Fruit fly (Drosophila melanogaster) S2 (cell line): ENCODE measurements around the gene Syx18.
A peak's percentile ranks its signal among the peaks of the same experiment; 100 is the strongest.

Source experiments
- CG8478 ChIP-seq: fragments of >200 bp; optimal IDR thresholded peaks from 2 replicates; lab custom pipeline; 2018
- CTCF ChIP-seq, 2 experiments: fragments of >200 bp; optimal IDR thresholded peaks; 2 replicates each; lab custom pipeline; 2018

Gene Syx18

DNA sequence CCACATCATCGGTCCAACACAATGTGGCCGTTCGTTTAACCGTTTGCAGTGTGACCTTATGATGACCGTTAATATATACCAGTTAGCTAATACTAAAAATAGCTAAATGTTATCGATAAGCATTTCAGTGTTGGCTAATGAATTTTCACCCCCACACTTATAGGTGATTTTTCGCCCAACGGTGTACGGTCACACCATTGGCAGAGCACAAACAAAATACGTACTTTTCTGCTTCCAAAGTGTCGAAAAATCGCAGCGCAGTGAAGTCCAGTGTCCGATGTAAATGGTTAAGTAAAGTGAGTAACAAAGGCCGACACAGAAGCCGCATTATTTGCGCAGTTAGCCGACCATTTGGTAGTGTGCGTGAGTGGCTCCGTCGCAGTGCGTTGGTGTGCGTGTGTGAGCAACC lies at the start of gene Syx18, which contains the start of gene atl:
Gene Syx18 (minus strand): TSS at position 46 of the 409 bp plus-strand sequence.
Gene atl (plus strand): TSS at position 155 of the 409 bp plus-strand sequence.
- no peak for TF ChIP-seq CG8478 (lab: Kevin White, UChicago)
- peak; percentile 2 to 4 for TF ChIP-seq CTCF (optimal IDR thresholded peaks at IDR 0.05; lab: Kevin White, UChicago)

DNA sequence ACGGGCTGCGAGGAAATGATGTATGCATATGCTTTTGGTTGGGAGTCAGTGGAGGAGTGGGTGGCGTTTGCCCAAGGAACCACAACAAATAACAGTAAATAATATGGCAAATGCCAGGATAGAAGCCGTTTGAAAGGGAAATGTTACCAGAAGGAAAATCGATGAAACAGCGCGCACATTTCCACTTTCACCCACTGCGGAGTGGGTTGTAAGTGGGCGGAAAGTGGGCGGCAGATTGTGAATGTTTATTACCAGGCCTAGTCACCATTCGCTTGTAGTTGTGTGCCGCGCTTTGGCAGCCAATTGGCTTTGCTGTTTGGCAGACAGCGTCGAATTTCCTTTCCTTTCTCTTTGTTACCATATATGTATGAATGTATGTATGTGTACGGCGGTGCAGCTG lies 46.3 kb upstream of the Syx18 start:
- TF ChIP-seq CG8478 (lab: Kevin White, UChicago) (no peak), CTCF (optimal IDR thresholded peaks at IDR 0.05; lab: Kevin White, UChicago) (no peak)

DNA sequence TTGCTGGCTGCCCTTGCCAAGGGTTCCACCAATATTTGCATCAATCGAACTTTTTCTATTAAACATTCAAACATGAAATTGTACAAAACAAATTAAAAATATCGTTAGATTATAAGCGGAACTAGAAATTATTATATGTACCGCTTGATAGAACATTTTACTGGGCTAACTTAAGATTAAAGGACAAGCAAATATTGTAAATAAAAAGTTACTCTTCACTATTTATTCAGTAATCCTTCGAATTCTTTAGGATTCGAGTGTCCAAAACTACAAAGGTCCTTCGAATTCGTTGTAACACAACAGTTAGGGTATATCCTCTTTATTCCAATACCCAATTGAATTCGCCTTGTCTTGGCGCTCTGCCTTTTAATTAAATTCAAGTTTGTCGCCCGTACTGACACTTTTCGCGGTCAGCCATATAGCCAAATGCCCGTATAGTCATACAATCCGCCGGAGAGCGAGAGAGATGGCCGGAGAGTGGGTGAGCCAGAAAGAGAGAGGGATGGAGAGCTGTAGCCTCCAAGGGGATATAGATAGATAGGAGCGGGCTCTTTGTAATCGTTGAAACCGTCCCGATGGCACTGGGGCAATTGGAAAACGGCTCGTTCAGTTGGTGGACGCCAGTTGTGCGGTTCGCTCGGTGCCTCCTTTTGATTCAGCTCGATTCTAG lies 42.3 kb upstream of the Syx18 start:
- TF ChIP-seq CTCF (optimal IDR thresholded peaks at IDR 0.05; lab: Kevin White, UChicago) (no peak), CG8478 (lab: Kevin White, UChicago) (no peak)

DNA sequence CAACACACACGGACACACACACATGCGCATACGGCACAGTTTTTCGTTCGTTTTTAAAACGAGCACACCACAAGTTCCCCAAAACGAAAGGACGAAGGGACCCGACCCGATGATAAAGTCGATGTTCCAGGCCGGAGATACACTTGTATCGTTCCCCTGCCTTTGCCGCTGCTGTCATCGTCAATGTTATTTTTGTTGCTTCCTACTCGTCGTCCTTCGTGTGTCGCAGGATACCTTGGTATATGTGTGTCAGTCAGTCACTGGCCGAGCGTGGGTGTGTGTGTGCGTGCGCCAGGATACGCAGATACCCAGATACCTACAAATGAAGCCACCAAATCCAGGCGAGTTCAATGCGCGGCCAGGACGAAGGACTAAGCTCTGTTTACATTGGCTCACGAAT lies 37.7 kb upstream of the Syx18 start:
- TF ChIP-seq CTCF (optimal IDR thresholded peaks at IDR 0.05; lab: Kevin White, UChicago) (no peak), CG8478 (lab: Kevin White, UChicago) (no peak)

DNA sequence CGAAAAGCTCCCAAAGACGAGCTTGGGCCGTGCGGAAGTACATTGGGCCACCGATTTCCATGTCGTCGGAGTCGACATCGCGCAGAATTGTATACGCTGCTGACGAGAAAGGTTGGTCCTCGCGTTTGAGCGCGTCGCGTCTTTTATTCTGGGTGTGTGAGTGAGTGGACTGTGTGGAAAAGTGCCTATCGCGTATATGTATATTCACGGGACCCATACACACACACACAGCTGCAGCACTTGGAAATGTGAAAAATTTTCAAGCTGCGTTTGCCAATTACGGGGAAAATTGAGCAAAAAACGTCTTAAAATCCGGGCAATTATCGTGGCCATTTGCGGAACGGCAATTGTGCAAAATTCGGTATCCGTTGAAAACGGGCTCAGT lies 37.0 kb upstream of the Syx18 start, which contains the start of gene slo:
Gene slo (plus strand): TSS at position 80 of the 385 bp plus-strand sequence.
- no peak for TF ChIP-seq CG8478 (lab: Kevin White, UChicago)
- TF ChIP-seq CTCF (optimal IDR thresholded peaks at IDR 0.05; lab: Kevin White, UChicago) = no peak

DNA sequence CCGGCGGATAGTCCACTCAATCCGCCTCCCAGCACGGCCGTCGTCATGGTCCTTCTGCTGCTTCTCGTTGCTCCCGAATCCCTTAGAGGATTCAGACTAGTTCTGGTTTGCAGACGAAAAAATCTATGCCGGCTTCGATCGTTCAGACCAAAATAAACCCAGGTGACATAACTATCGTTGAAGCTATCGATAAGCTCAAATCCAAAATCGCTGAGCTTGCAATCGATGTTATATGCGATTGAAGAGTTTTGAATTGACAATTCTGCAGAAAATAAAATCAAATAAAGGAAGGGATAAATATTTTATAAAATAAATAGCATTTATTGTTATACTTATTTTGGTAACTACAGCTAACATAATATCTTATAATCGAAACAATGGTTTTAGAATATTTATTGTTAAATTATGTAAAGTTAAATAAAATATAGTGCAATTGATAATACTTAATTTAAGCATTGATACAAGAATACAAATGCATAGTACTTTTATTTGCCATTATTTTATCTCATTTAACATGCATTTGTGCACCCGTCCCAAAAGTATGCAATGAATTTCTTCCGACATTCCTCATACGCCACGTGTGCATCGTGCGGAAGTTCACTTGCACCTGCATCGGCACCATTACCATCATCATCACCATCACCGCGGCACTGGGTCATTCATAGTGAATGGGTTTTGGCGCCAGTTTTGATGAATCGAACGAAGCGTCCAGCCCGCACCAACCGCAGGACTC lies 36.5 kb upstream of the Syx18 start, which contains the start of gene Ppox:
Gene Ppox (minus strand): TSS at position 173 of the 733 bp plus-strand sequence.
- no peak for TF ChIP-seq CTCF (optimal IDR thresholded peaks at IDR 0.05; lab: Kevin White, UChicago)
- no peak for TF ChIP-seq CG8478 (lab: Kevin White, UChicago)

DNA sequence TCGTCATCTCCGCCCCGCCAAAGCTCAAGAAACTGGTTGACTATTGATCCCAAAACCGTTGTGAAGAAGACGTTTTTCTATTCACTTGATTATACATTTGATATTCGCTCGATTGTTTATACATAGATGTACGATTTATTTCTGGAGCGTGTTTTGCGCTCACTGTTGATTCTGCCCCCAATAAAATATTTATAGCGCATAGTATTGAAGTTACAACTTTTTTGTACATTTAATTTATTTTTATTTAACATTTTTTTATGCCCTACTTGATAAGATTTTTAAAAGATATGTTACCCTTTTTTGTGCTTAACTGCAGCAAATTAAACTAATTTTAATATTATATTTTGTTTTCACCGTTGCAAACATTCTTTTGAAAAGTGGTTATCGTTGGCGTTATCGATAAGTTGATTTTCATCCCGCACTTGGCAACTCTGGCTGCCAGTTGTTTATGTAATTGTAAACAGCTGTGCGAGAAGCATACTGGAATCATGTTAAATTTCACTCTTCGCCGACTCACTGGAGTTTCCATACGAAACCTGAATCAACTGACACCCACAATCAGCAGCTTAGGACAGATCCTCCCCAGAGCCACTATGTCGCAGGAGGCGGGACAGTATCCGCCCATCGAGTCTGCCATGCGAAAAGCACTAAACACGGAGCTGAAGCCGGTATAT lies 33.9 kb upstream of the Syx18 start, which contains the start of gene CG31126:
Gene CG31126 (plus strand): TSS at position 449 of the 674 bp plus-strand sequence.
- TF ChIP-seq CG8478 (lab: Kevin White, UChicago) (no peak), CTCF (optimal IDR thresholded peaks at IDR 0.05; lab: Kevin White, UChicago) (no peak)

DNA sequence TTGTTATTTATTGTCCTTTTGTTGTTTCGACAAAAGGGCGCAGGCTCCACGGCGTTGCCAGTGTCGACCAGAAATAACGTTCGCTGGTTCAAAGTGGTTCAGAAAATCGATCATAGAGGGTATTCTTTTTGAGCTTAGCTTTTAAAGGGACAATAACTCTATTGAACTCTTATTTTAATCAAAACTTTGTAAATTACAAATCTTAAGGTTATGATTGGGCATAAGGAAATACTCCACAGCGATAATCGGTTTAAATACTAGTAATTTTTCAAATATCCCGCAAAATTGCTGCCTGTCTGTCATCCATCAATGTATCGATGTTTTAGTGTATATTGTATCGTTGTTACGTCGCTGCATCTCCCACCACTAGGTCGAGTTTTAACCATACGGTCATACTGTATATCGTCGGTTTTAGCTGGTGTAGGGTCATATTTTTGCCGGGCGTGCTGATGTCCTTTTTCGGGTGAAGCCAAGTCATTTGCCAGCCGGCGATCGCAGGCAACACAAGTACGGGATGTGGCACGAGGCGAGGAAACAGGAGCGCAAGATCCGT lies 29.5 kb upstream of the Syx18 start, which contains the start of the genes CG31125 and CG6695:
Gene CG31125 (minus strand): TSS at position 51 of the 553 bp plus-strand sequence.
Gene CG6695 (plus strand): TSS at position 391 of the 553 bp plus-strand sequence.
- TF ChIP-seq CG8478 (lab: Kevin White, UChicago) (no peak), CTCF (optimal IDR thresholded peaks at IDR 0.05; lab: Kevin White, UChicago) (peak in 1 of 2 experiments; percentile 16)

DNA sequence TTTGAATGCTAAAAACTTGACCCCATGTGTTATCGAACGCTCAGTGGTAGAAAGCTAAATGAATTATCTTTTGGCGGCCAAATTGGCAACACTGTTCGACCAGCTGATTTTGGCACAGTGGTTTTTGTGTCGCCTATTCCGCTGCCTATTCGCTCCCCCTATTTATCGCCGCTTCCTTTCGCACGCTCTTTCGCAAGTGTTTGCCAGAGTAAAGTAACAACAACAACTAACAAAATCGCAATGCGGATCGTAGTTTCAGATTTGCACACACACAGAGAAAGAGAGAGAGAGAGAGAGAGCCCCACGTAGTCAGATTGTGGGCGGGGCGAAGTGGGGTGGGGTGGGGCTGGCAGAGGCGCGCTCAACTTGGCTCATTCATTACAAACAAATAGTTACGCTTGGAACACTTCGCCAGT lies 25.7 kb upstream of the Syx18 start:
- TF ChIP-seq CTCF (optimal IDR thresholded peaks at IDR 0.05; lab: Kevin White, UChicago) (no peak), CG8478 (lab: Kevin White, UChicago) (no peak)

DNA sequence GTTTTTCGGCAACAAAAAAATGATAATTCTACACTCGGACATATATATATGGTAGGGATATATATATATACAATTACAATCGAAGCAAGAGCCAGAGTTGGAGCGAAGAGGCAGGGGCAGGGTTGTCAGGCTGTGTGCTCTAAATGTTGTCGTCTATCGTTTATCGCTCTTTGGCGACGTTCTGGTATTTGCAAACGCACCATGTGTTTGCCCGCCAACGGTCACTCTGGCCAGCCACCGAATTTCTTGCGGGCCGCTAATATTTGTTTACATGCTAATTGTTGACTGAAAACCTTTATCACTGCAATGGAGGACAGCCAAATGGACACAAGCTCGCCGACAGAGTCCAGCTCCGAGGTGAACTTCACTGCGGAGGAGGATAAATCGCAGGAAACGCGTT lies 24.6 kb upstream of the Syx18 start, which contains the start of the genes puf and ash2:
Gene puf (minus strand): TSS at position 121 of the 400 bp plus-strand sequence.
Gene ash2 (plus strand): TSS at position 203 of the 400 bp plus-strand sequence.
- no peak for TF ChIP-seq CG8478 (lab: Kevin White, UChicago)
- peak in 1 of 2 experiments; percentile 38 for TF ChIP-seq CTCF (optimal IDR thresholded peaks at IDR 0.05; lab: Kevin White, UChicago)

DNA sequence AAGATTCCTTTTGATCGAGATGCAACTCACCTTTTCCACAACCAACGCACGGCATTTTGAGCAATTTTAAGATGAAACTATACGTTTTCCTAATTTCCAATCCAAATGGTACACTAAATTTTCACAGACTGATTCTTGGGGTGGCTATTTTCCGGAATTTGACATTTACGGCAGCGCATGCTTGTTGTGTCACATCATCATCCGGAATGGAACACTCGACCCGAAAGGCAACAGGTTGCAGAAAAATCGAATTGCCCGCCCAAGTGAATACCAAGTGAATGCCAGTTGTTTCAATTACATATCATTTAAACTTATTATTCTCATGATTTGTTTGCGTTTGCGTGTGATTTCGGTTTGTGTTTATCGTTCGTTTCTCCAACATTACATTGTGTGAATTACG lies 9.6 kb upstream of the Syx18 start, which contains the start of gene MtnF:
Gene MtnF (minus strand): TSS at position 209 of the 400 bp plus-strand sequence.
- no peak for TF ChIP-seq CTCF (optimal IDR thresholded peaks at IDR 0.05; lab: Kevin White, UChicago)

DNA sequence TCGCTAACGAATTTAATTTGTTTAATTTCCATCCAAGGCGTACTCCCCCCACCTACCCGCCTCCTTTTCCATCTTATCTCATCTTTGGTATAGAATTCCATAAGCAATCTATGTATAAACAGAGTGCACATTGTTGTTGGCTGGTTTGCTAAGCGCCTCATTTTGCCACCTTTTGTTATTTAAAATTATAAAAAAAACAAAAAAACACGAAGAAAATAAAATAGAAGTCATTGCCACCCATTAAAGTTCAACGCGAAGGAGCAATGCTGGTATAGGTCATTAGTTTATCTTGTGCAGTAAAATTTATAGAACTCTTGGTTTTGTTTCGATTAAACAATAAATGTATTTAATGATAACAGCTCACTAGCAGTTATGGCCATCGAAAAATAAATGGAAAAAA lies 8.9 kb upstream of the Syx18 start:
- TF ChIP-seq CG8478 (lab: Kevin White, UChicago) (no peak), CTCF (optimal IDR thresholded peaks at IDR 0.05; lab: Kevin White, UChicago) (no peak)

DNA sequence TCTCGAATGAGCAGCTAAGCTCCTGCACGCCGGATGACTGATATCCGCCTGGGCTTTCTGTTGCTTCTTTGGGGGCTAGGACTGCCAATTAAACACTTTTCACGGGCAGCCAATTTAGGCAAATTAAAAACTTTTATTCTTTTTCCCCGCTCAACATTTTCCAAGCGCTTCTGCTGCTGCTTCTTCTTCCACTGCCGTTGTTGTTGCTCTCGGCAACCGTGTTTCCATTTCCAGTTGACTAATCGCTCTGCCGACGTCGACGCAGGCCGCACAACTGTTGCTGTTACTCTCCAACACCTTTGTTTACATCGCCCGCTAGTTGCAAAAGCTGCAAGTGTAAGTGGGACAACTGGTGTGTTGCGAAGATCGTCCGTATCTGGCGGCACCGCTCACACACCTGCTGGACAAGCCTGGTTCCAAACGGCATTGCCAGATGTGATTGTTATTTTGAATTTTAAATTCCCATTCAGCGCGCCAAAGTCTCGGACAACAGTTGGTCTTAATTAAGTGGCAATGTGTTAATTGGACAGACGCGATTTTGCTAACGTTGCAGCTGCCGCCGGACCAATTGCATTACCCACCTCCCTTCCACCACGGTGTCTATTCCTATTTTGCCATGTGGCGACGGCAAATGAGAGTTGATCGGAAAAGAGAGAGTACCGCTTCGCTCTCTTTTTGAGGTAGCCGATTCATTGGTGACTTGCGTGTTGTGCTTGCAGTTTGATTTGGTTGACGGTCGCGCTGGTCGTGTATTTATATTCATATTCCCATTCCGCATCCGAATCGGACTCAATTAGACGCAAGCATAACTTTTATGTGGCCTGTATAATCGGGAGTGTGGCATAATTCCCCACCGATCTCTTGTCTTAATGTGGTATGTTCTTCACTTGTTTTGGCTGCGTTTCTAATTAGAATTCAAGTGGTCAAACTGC lies 4.8 kb upstream of the Syx18 start, which contains the start of gene Wsck:
Gene Wsck (minus strand): TSS at position 199 of the 932 bp plus-strand sequence.
- TF ChIP-seq CG8478 (lab: Kevin White, UChicago) (peak; percentile 66), CTCF (optimal IDR thresholded peaks at IDR 0.05; lab: Kevin White, UChicago) (peak; percentile 33 to 61)
